Fruit fly (Drosophila melanogaster): ENCODE measurements around the gene ssp.
A peak's percentile ranks its signal among the peaks of the same experiment; 100 is the strongest.

ssp gene

dm6 chr3L:12136630-12137029 is 18.6 kb downstream of the ssp start, which contains the start of the genes CG5645 and Atg12 (continued):
- TF ChIP-seq Ets96B (tag; optimal IDR thresholded peaks at IDR 0.05) (peak; percentile 52), spab (GFP tag; optimal IDR thresholded peaks at IDR 0.05) (no peak), Hr39 (GFP tag; optimal IDR thresholded peaks at IDR 0.05) (peak; percentile 26), svp (GFP tag) (peak; percentile 74), CG10631 (GFP tag; optimal IDR thresholded peaks at IDR 0.05) (peak; percentile 71), CG6808 (GFP tag; optimal IDR thresholded peaks at IDR 0.05) (no peak), CG16779 (tag; optimal IDR thresholded peaks at IDR 0.05) (no peak), CG4318 (GFP tag; optimal IDR thresholded peaks at IDR 0.05) (no peak), acj6 (GFP tag; optimal IDR thresholded peaks at IDR 0.05) (peak; percentile 56), dsx (GFP tag; optimal IDR thresholded peaks at IDR 0.05; ENCODE audit: poor library complexity, severe bottlenecking) (peak; percentile 69), Eip78C (GFP tag) (peak; percentile 92), CG34406 (GFP tag; optimal IDR thresholded peaks at IDR 0.05) (peak; percentile 16), ss (GFP tag; optimal IDR thresholded peaks at IDR 0.05) (peak; percentile 12 to 66), CG11294 (GFP tag; IDR thresholded peaks at IDR 0.05) (no peak), Lpt (GFP tag; optimal IDR thresholded peaks at IDR 0.05) (peak; percentile 12), CG9139 (GFP tag; optimal IDR thresholded peaks at IDR 0.05) (no peak), Eip93F (GFP tag; optimal IDR thresholded peaks at IDR 0.05) (peak; percentile 18), dac (GFP tag; optimal IDR thresholded peaks at IDR 0.05) (no peak), CG10669 (GFP tag; optimal IDR thresholded peaks at IDR 0.05) (peak; percentile 69), salr (GFP tag; optimal IDR thresholded peaks at IDR 0.05) (peak in 1 of 2 experiments; percentile 24), fd59A (GFP tag; optimal IDR thresholded peaks at IDR 0.05) (no peak)

dm6 chr3L:12138113-12138899 is 20.2 kb downstream of the ssp start, which contains the start of the genes ND-SGDH and RhoGAP68F:
Gene ND-SGDH, minus strand, starts transcription at chr3L:12138584.
Gene RhoGAP68F, plus strand, starts transcription at chr3L:12138868.
- TF ChIP-seq Sox15 (GFP tag; optimal IDR thresholded peaks at IDR 0.05), result peak; percentile 75
- TF ChIP-seq CG11902 (GFP tag; optimal IDR thresholded peaks at IDR 0.05), result peak; percentile 73
- peak; percentile 59; the same call in 1 of the 3 replicates for TF ChIP-seq CG8119 (GFP tag; IDR thresholded peaks at IDR 0.05)
- TF ChIP-seq CG11294 (GFP tag; IDR thresholded peaks at IDR 0.05), result peak; percentile 62; the same call in 1 of the 2 replicates
- peak; percentile 48 for TF ChIP-seq CG11762 (GFP tag; optimal IDR thresholded peaks at IDR 0.05; ENCODE audit: insufficient read depth)
- TF ChIP-seq CG6854 (GFP tag; optimal IDR thresholded peaks at IDR 0.05), result no peak
- peak; percentile 54 for TF ChIP-seq CG8319 (GFP tag; optimal IDR thresholded peaks at IDR 0.05)
- peak; percentile 79 for TF ChIP-seq Met (GFP tag; optimal IDR thresholded peaks at IDR 0.05)
- peak; percentile 79 for TF ChIP-seq Ets21C (GFP tag; optimal IDR thresholded peaks at IDR 0.05)
- TF ChIP-seq CG1621 (tag; optimal IDR thresholded peaks at IDR 0.05), result peak; percentile 5
- TF ChIP-seq CG9139 (GFP tag; optimal IDR thresholded peaks at IDR 0.05), result no peak
- TF ChIP-seq Hr4 (GFP tag; optimal IDR thresholded peaks at IDR 0.05), result peak; percentile 76
- peak; percentile 64 for TF ChIP-seq Ets96B (tag; optimal IDR thresholded peaks at IDR 0.05)
- TF ChIP-seq topi (GFP tag; optimal IDR thresholded peaks at IDR 0.05), result peak; percentile 75
- TF ChIP-seq CG6276 (GFP tag; optimal IDR thresholded peaks at IDR 0.05), result no peak
- peak; percentile 85 for TF ChIP-seq lz (GFP tag; optimal IDR thresholded peaks at IDR 0.05)
- TF ChIP-seq pdm3 (GFP tag; optimal IDR thresholded peaks at IDR 0.05), result peak; percentile 76
- TF ChIP-seq cyc (GFP tag; optimal IDR thresholded peaks at IDR 0.05), result peak; percentile 76
- no peak for TF ChIP-seq Blimp-1 (GFP tag; optimal IDR thresholded peaks at IDR 0.05)
- peak; percentile 78 for TF ChIP-seq CG3919 (GFP tag; optimal IDR thresholded peaks at IDR 0.05)
- TF ChIP-seq CG16779 (tag; optimal IDR thresholded peaks at IDR 0.05), result no peak
- TF ChIP-seq CG10669 (GFP tag; optimal IDR thresholded peaks at IDR 0.05), result peak; percentile 69
- TF ChIP-seq net (GFP tag; optimal IDR thresholded peaks at IDR 0.05), result peak; percentile 54
- peak; percentile 84 for TF ChIP-seq CG31627 (GFP tag; optimal IDR thresholded peaks at IDR 0.05)
- TF ChIP-seq Sox102F (GFP tag; optimal IDR thresholded peaks at IDR 0.05), result peak; percentile 76
- TF ChIP-seq CG6163 (GFP tag; IDR thresholded peaks at IDR 0.05), result 0 out of 3 replicates have a peak, but pooled peaks have one; percentile 32
- peak in 1 of 2 experiments; percentile 33 for TF ChIP-seq salr (GFP tag; optimal IDR thresholded peaks at IDR 0.05)
- TF ChIP-seq CG15336 (GFP tag; IDR thresholded peaks at IDR 0.05), result peak; percentile 48; the same call in 1 of the 2 replicates
- peak; percentile 84 for TF ChIP-seq Hr39 (GFP tag; optimal IDR thresholded peaks at IDR 0.05)
- peak; percentile 18 for TF ChIP-seq vri (GFP tag; optimal IDR thresholded peaks at IDR 0.05)
- peak; percentile 84 for TF ChIP-seq esn (GFP tag; optimal IDR thresholded peaks at IDR 0.05)
- peak; percentile 63 for TF ChIP-seq CG34406 (GFP tag; optimal IDR thresholded peaks at IDR 0.05)
- peak; percentile 80 for TF ChIP-seq CG10631 (GFP tag; optimal IDR thresholded peaks at IDR 0.05)
- TF ChIP-seq CG32006 (GFP tag; optimal IDR thresholded peaks at IDR 0.05), result peak; percentile 67
- peak; percentile 79 for TF ChIP-seq Sox14 (GFP tag; optimal IDR thresholded peaks at IDR 0.05)
